Worm (Caenorhabditis elegans) whole organism, L1 larva: ENCODE data around the gene ZK669.3.

ENCODE experiments used
- C04F5.9 ChIP-seq: sonication (generic microtip); optimal IDR thresholded peaks from 2 replicates; lab custom pipeline; 2016; ENCODE audit warnings: missing genetic modification characterization, missing compliant biosample characterization
- C34B4.2 ChIP-seq: sonication (generic microtip); optimal IDR thresholded peaks from 2 replicates; lab custom pipeline; 2017; ENCODE audit warnings: mild to moderate bottlenecking, missing genetic modification characterization, missing compliant biosample characterization
- F16B12.6 ChIP-seq: fragments of 150-350 bp; optimal IDR thresholded peaks from 2 replicates; lab custom pipeline; 2014; ENCODE audit warnings: missing biosample characterization, missing genetic modification characterization
- Y116A8C.19 ChIP-seq: sonication (generic microtip); optimal IDR thresholded peaks from 2 replicates; lab custom pipeline; 2016; ENCODE audit warnings: missing compliant biosample characterization, missing genetic modification characterization, borderline replicate concordance
- aha-1 ChIP-seq: fragments of 150-350 bp; optimal IDR thresholded peaks from 2 replicates; lab custom pipeline; 2014; ENCODE audit warnings: missing biosample characterization, missing genetic modification characterization
- aly-2 ChIP-seq: fragments of 150-350 bp; optimal IDR thresholded peaks from 2 replicates; lab custom pipeline; 2014; ENCODE audit warnings: missing biosample characterization, missing genetic modification characterization
- ama-1 ChIP-seq: fragments of 150-350 bp; optimal IDR thresholded peaks from 2 replicates; lab custom pipeline; 2014
- ceh-8 ChIP-seq: fragments of 200-800 bp; sonication (Bioruptor generic); optimal IDR thresholded peaks from 2 replicates; lab custom pipeline; 2018; ENCODE audit warnings: mild to moderate bottlenecking, missing genetic modification characterization, moderate library complexity, missing compliant biosample characterization
- ceh-90 ChIP-seq: sonication (generic microtip); optimal IDR thresholded peaks from 2 replicates; lab custom pipeline; 2016; ENCODE audit warnings: missing genetic modification characterization, missing compliant biosample characterization
- ces-1 ChIP-seq: fragments of 150-350 bp; optimal IDR thresholded peaks from 2 replicates; lab custom pipeline; 2014; ENCODE audit warnings: missing biosample characterization, missing genetic modification reagents, missing genetic modification characterization
- dpl-1 ChIP-seq, 3 experiments: fragments of 150-350 bp in 2 of 3; sonication (generic microtip) in 1 of 3; optimal IDR thresholded peaks; 2 replicates each; lab custom pipeline; 2014 to 2017; ENCODE audit warnings: missing biosample characterization in 3 of 3, missing genetic modification characterization in 3 of 3, missing genetic modification reagents in 3 of 3
- dsc-1 ChIP-seq: sonication (generic microtip); optimal IDR thresholded peaks from 2 replicates; lab custom pipeline; 2016; ENCODE audit warnings: mild to moderate bottlenecking, missing genetic modification characterization, missing compliant biosample characterization
- efl-1 ChIP-seq, 4 experiments: fragments of 150-350 bp; optimal IDR thresholded peaks in 3 of 4; peaks in 1 of 4; 1 replicate in 1 of 4; 2 replicates in 3 of 4; lab custom pipeline; 2014; ENCODE audit warnings: missing biosample characterization in 2 of 4, missing genetic modification characterization in 2 of 4, missing genetic modification reagents in 2 of 4
- elt-2 ChIP-seq: sonication (generic microtip); optimal IDR thresholded peaks from 2 replicates; lab custom pipeline; 2016; ENCODE audit warnings: missing genetic modification characterization, mild to moderate bottlenecking, inconsistent platforms, missing compliant biosample characterization, missing genetic modification reagents
- elt-3 ChIP-seq, 6 experiments: fragments of 150-350 bp in 1 of 6; sonication (generic microtip); optimal IDR thresholded peaks; 2 replicates each; lab custom pipeline; 2017 to 2018; ENCODE audit warnings: missing biosample characterization in 6 of 6, missing genetic modification characterization in 6 of 6, inconsistent platforms in 1 of 6
- fkh-10 ChIP-seq: sonication (generic microtip); optimal IDR thresholded peaks from 2 replicates; lab custom pipeline; 2017; ENCODE audit warnings: missing biosample characterization, missing genetic modification reagents, missing genetic modification characterization
- fkh-4 ChIP-seq: sonication (generic microtip); optimal IDR thresholded peaks from 2 replicates; lab custom pipeline; 2016; ENCODE audit warnings: missing compliant biosample characterization, missing genetic modification characterization, borderline replicate concordance
- fos-1 ChIP-seq: fragments of 150-350 bp; optimal IDR thresholded peaks from 2 replicates; lab custom pipeline; 2014; ENCODE audit warnings: missing biosample characterization, missing genetic modification characterization
- grh-1 ChIP-seq: fragments of 200-800 bp; sonication (Bioruptor generic); IDR thresholded peaks from 2 replicates; pipeline ENCODE4 v1.3.6; 2022; ENCODE audit warnings: missing genetic modification reagents, missing genetic modification characterization, missing compliant biosample characterization
- hlh-4 ChIP-seq: sonication (generic microtip); optimal IDR thresholded peaks from 2 replicates; lab custom pipeline; 2016; ENCODE audit warnings: mild to moderate bottlenecking, missing genetic modification characterization, missing compliant biosample characterization
- irx-1 ChIP-seq: sonication (generic microtip); optimal IDR thresholded peaks from 2 replicates; lab custom pipeline; 2016; ENCODE audit warnings: missing genetic modification characterization, missing compliant biosample characterization
- isw-1 ChIP-seq: fragments of 200-800 bp; sonication (Bioruptor generic); IDR thresholded peaks from 2 replicates; pipeline ENCODE4 v1.3.6; 2022; ENCODE audit warnings: missing genetic modification characterization, missing compliant biosample characterization
- lin-13 ChIP-seq: fragments of 150-350 bp; optimal IDR thresholded peaks from 2 replicates; lab custom pipeline; 2014; ENCODE audit warnings: missing biosample characterization, missing genetic modification reagents, missing genetic modification characterization
- lin-15B ChIP-seq: fragments of 150-350 bp; sonication (generic microtip); optimal IDR thresholded peaks from 3 replicates; lab custom pipeline; 2014; ENCODE audit warnings: missing biosample characterization, missing genetic modification characterization
- lin-39 ChIP-seq: fragments of 150-350 bp; optimal IDR thresholded peaks from 2 replicates; lab custom pipeline; 2014; ENCODE audit warnings: missing biosample characterization, missing genetic modification reagents, missing genetic modification characterization
- lir-3 ChIP-seq: sonication (generic microtip); optimal IDR thresholded peaks from 2 replicates; lab custom pipeline; 2016; ENCODE audit warnings: mild to moderate bottlenecking, missing genetic modification characterization, moderate library complexity, missing compliant biosample characterization; ENCODE audit not compliant: poor library complexity
- mab-9 ChIP-seq: fragments of 200-800 bp; sonication (Bioruptor generic); IDR thresholded peaks from 2 replicates; pipeline ENCODE4 v1.3.6; 2022; ENCODE audit warnings: missing genetic modification reagents, missing genetic modification characterization, missing compliant biosample characterization
- mdl-1 ChIP-seq, 2 experiments: fragments of 150-350 bp; optimal IDR thresholded peaks; 2 replicates each; lab custom pipeline; 2014 to 2017; ENCODE audit warnings: missing biosample characterization in 2 of 2, missing genetic modification characterization in 2 of 2, inconsistent platforms in 1 of 2
- nhr-11 ChIP-seq: fragments of 150-350 bp; optimal IDR thresholded peaks from 2 replicates; lab custom pipeline; 2014; ENCODE audit warnings: missing biosample characterization, missing genetic modification characterization
- nhr-19 ChIP-seq: fragments of 200-800 bp; sonication (Bioruptor generic); conservative IDR thresholded peaks from 2 replicates; pipeline ENCODE4 v1.3.6; 2022; ENCODE audit warnings: missing genetic modification characterization, missing compliant biosample characterization
- nhr-237 ChIP-seq: fragments of 150-350 bp; optimal IDR thresholded peaks from 2 replicates; lab custom pipeline; 2014; ENCODE audit warnings: missing biosample characterization, missing genetic modification characterization
- nhr-47 ChIP-seq: sonication (generic microtip); optimal IDR thresholded peaks from 2 replicates; lab custom pipeline; 2016; ENCODE audit warnings: mild to moderate bottlenecking, missing genetic modification characterization, moderate library complexity, missing compliant biosample characterization
- nhr-71 ChIP-seq: sonication (generic microtip); optimal IDR thresholded peaks from 2 replicates; lab custom pipeline; 2016; ENCODE audit warnings: mild to moderate bottlenecking, missing genetic modification characterization, moderate library complexity, missing compliant biosample characterization
- nhr-84 ChIP-seq: sonication (generic microtip); optimal IDR thresholded peaks from 2 replicates; lab custom pipeline; 2017; ENCODE audit warnings: missing biosample characterization, missing genetic modification characterization
- nhr-85 ChIP-seq: sonication (generic microtip); peaks from one replicate; lab custom pipeline; 2016; ENCODE audit warnings: missing genetic modification characterization, inconsistent platforms, missing compliant biosample characterization
- pax-3 ChIP-seq: fragments of 200-800 bp; sonication (Bioruptor generic); optimal IDR thresholded peaks from 2 replicates; lab custom pipeline; 2018; ENCODE audit warnings: mild to moderate bottlenecking, missing genetic modification characterization, moderate library complexity, missing compliant biosample characterization
- pqm-1 ChIP-seq: sonication (generic microtip); optimal IDR thresholded peaks from 3 replicates; lab custom pipeline; 2017; ENCODE audit warnings: missing biosample characterization, missing genetic modification characterization
- rnt-1 ChIP-seq: sonication (generic microtip); optimal IDR thresholded peaks from 2 replicates; lab custom pipeline; 2016; ENCODE audit warnings: mild to moderate bottlenecking, missing genetic modification characterization, moderate library complexity, missing compliant biosample characterization
- unc-30 ChIP-seq: sonication (generic microtip); optimal IDR thresholded peaks from 2 replicates; lab custom pipeline; 2017; ENCODE audit warnings: missing biosample characterization, missing genetic modification characterization
- unc-62 ChIP-seq: fragments of 150-350 bp; optimal IDR thresholded peaks from 2 replicates; lab custom pipeline; 2014; ENCODE audit warnings: missing biosample characterization, missing genetic modification reagents, missing genetic modification characterization
- unc-98 ChIP-seq: fragments of 200-800 bp; sonication (Bioruptor generic); IDR thresholded peaks from 2 replicates; pipeline ENCODE4 v1.3.6; 2022; ENCODE audit warnings: missing genetic modification characterization, missing compliant biosample characterization
- vab-15 ChIP-seq: sonication (generic microtip); optimal IDR thresholded peaks from 2 replicates; lab custom pipeline; 2017; ENCODE audit warnings: missing genotype, mild to moderate bottlenecking, missing genetic modification characterization, missing compliant biosample characterization
- xbp-1 ChIP-seq: sonication (generic microtip); optimal IDR thresholded peaks from 2 replicates; lab custom pipeline; 2016; ENCODE audit warnings: missing genetic modification characterization, missing compliant biosample characterization
- zag-1 ChIP-seq: fragments of 150-350 bp; optimal IDR thresholded peaks from 2 replicates; lab custom pipeline; 2014; ENCODE audit warnings: missing biosample characterization, missing genetic modification characterization
- ztf-11 ChIP-seq, 2 experiments: sonication (generic microtip); optimal IDR thresholded peaks; 2 replicates each; lab custom pipeline; 2016 to 2017; ENCODE audit warnings: missing genetic modification characterization in 2 of 2, missing biosample characterization in 1 of 2, missing compliant biosample characterization in 1 of 2

Gene ZK669.3

DNA sequence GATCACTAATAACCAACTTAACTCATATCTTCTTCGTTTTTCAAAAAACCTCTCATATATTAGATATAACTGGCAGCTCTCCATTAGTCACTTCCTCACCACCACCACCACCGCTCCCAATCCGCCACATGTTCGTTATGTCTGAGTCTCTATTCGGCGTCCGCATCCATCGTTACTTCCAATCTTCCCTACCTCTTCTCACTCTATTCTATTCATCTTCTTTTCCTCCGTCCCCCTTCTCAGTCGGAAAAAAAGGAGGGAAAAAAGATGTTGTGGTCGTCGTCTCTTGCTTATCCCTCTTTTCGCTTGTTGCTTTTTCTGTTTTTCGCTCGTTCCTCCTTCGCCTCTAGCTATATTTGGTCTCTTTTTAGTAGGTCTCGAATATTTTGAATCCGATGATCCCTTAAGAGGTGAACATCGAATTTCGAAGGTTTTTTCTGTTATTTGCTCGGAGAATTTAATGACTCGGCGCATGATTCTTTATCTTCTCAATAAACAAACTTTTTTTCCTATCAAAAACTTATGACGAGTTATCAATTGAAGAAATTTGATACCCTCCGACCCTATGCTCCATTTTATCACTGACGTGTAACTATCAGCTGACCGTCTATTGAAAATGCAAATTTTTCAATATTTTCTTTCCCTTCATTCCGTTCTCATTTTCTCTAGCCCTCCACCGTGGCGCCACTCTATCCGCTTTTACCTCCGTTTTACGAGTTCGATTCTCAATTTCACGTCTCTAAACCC is 48.9 kb upstream of the ZK669.3 start (continued):
- TF ChIP-seq elt-2 (peak; percentile 72), vab-15 (tag; lab: Kevin White, UChicago) (no peak), nhr-84 (tag; lab: Kevin White, UChicago) (no peak), ceh-8 (peak; percentile 20), ceh-90 (tag; lab: Kevin White, UChicago) (no peak), lin-15B (tag; lab: Kevin White, UChicago) (no peak), C04F5.9 (no peak), F16B12.6 (tag; lab: Kevin White, UChicago) (no peak), nhr-85 (tag; lab: Kevin White, UChicago) (no peak), aha-1 (tag; lab: Kevin White, UChicago) (no peak), nhr-237 (tag; lab: Kevin White, UChicago) (no peak), C34B4.2 (tag; lab: Kevin White, UChicago) (no peak), ztf-11 (tag; optimal IDR thresholded peaks at IDR 0.05; lab: Kevin White, UChicago) (no peak), dsc-1 (tag; lab: Kevin White, UChicago) (peak; percentile 40), nhr-11 (tag; lab: Kevin White, UChicago) (no peak), xbp-1 (tag; lab: Kevin White, UChicago) (no peak), lir-3 (tag; lab: Kevin White, UChicago) (no peak), fos-1 (no peak), efl-1 (optimal IDR thresholded peaks at IDR 0.05; lab: Kevin White, UChicago) (peak; percentile 8 to 37), efl-1 (GFP tag; optimal IDR thresholded peaks at IDR 0.05 in 1 of 2; lab: Kevin White, UChicago) (peak in 1 of 2 experiments; percentile 68), fkh-4 (tag; lab: Kevin White, UChicago) (no peak), unc-62 (GFP tag; lab: Kevin White, UChicago) (no peak), mab-9 (GFP tag; lab: Robert Waterston, UW) (no peak), nhr-71 (tag; lab: Kevin White, UChicago) (peak; percentile 58), elt-3 (tag; optimal IDR thresholded peaks at IDR 0.05; lab: Kevin White, UChicago) (no peak), isw-1 (no peak), pqm-1 (tag; lab: Kevin White, UChicago) (no peak), grh-1 (GFP tag; lab: Robert Waterston, UW) (no peak), pax-3 (tag; lab: Kevin White, UChicago) (no peak), fkh-10 (peak; percentile 6), aly-2 (tag; lab: Kevin White, UChicago) (no peak), zag-1 (tag; lab: Kevin White, UChicago) (no peak), rnt-1 (tag; lab: Kevin White, UChicago) (peak; percentile 71), dpl-1 (GFP tag; optimal IDR thresholded peaks at IDR 0.05; lab: Kevin White, UChicago) (no peak), unc-98 (GFP tag; lab: Robert Waterston, UW) (no peak), lin-39 (tag; lab: Kevin White, UChicago) (no peak), nhr-47 (peak; percentile 4), ces-1 (GFP tag; lab: Kevin White, UChicago) (no peak), irx-1 (tag; lab: Kevin White, UChicago) (peak; percentile 14)

DNA sequence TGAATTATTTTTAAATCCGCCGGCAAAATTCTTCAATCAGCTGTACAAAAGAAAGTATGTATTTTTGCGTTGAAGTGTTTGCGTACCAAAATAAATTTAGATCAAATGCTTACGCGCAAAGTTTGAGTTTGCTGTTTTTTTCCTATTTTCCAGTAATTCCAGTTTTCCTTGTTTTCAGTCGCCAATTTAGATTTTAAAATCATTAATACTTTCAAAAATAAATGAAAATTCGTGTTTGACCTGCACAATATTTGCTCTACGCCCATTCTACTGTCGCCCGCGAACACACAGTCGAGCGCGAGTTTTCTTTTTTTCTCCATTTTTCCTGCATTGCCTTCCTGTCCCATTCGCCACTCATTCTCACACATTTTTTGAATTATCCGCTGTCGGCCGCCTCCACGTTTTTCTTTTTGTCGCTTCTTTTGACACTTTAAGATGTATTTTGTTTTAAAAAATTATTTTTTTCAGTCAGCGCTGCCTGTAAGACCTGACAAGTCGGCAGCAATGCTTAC is 48.1 kb upstream of the ZK669.3 start, which contains the start of gene ptc-1:
ptc-1 (plus strand) TSS at position 462 of the 512 bp plus-strand sequence.
- no peak for TF ChIP-seq ama-1 (lab: Kevin White, UChicago)
- no peak for TF ChIP-seq C34B4.2 (tag; lab: Kevin White, UChicago)
- no peak for TF ChIP-seq dpl-1 (GFP tag; optimal IDR thresholded peaks at IDR 0.05; lab: Kevin White, UChicago)
- no peak for TF ChIP-seq nhr-19 (GFP tag; lab: Robert Waterston, UW)
- peak; percentile 20 for TF ChIP-seq dsc-1 (tag; lab: Kevin White, UChicago)
- TF ChIP-seq efl-1 (optimal IDR thresholded peaks at IDR 0.05; lab: Kevin White, UChicago), result no peak
- peak in 1 of 2 experiments; percentile 45 for TF ChIP-seq efl-1 (GFP tag; optimal IDR thresholded peaks at IDR 0.05 in 1 of 2; lab: Kevin White, UChicago)
- no peak for TF ChIP-seq mdl-1 (tag; optimal IDR thresholded peaks at IDR 0.05; lab: Kevin White, UChicago)
- no peak for TF ChIP-seq unc-30 (tag; lab: Kevin White, UChicago)
- TF ChIP-seq nhr-84 (tag; lab: Kevin White, UChicago), result no peak
- TF ChIP-seq hlh-4 (tag; lab: Kevin White, UChicago), result no peak
- no peak for TF ChIP-seq lin-13 (GFP tag; lab: Kevin White, UChicago)
- TF ChIP-seq Y116A8C.19 (tag; lab: Kevin White, UChicago), result no peak
